Worm (Caenorhabditis elegans) whole organism, mixed stage, embryonic: ENCODE results near the gene srlf-11.
A peak's percentile ranks its signal among the peaks of the same experiment; 100 is the strongest.

Experiments
- M03D4.4 ChIP-seq: sonication (generic microtip); optimal IDR thresholded peaks from 2 replicates; lab custom pipeline; 2017; ENCODE audit warnings: mild to moderate bottlenecking, missing genetic modification characterization, missing compliant biosample characterization
- bed-3 ChIP-seq: fragments of 200-800 bp; sonication (Bioruptor generic); optimal IDR thresholded peaks from 3 replicates; lab custom pipeline; 2018; ENCODE audit warnings: mild to moderate bottlenecking, missing genetic modification characterization, moderate library complexity, missing compliant biosample characterization
- blmp-1 ChIP-seq: fragments of 150-350 bp; optimal IDR thresholded peaks from 2 replicates; lab custom pipeline; 2014; ENCODE audit warnings: missing biosample characterization, missing genetic modification characterization
- ceh-39 ChIP-seq: fragments of 150-350 bp; optimal IDR thresholded peaks from 2 replicates; lab custom pipeline; 2014; ENCODE audit warnings: missing biosample characterization, missing genetic modification characterization
- ceh-43 ChIP-seq: fragments of 200-800 bp; sonication (Bioruptor generic); optimal IDR thresholded peaks from 2 replicates; lab custom pipeline; 2018; ENCODE audit warnings: mild to moderate bottlenecking, missing genetic modification characterization, moderate library complexity, missing compliant biosample characterization
- ceh-83 ChIP-seq: fragments of 200-800 bp; sonication (Bioruptor generic); optimal IDR thresholded peaks from 2 replicates; lab custom pipeline; 2018; ENCODE audit warnings: mild to moderate bottlenecking, missing genetic modification characterization, missing compliant biosample characterization
- ces-1 ChIP-seq: fragments of 150-350 bp; optimal IDR thresholded peaks from 2 replicates; lab custom pipeline; 2014; ENCODE audit warnings: missing biosample characterization, missing genetic modification reagents, missing genetic modification characterization
- cnd-1 ChIP-seq: fragments of 200-800 bp; sonication (Bioruptor generic); optimal IDR thresholded peaks from 2 replicates; lab custom pipeline; 2018; ENCODE audit warnings: mild to moderate bottlenecking, missing genetic modification characterization, missing compliant biosample characterization
- drap-1 ChIP-seq: fragments of 200-800 bp; sonication (Bioruptor generic); optimal IDR thresholded peaks from 3 replicates; lab custom pipeline; 2018; ENCODE audit warnings: mild to moderate bottlenecking, missing genetic modification characterization, missing compliant biosample characterization
- elt-1 ChIP-seq: sonication (generic microtip); optimal IDR thresholded peaks from 2 replicates; lab custom pipeline; 2017; ENCODE audit warnings: missing genetic modification characterization, mild to moderate bottlenecking, missing compliant biosample characterization, antibody characterized with exemption, moderate library complexity, borderline replicate concordance; ENCODE audit not compliant: insufficient read depth
- elt-3 ChIP-seq: fragments of 150-350 bp; optimal IDR thresholded peaks from 2 replicates; lab custom pipeline; 2014; ENCODE audit warnings: missing biosample characterization, missing genetic modification characterization
- flh-1 ChIP-seq: fragments of 200-800 bp; sonication (Bioruptor generic); optimal IDR thresholded peaks from 2 replicates; lab custom pipeline; 2018; ENCODE audit warnings: mild to moderate bottlenecking, missing genetic modification characterization, moderate library complexity, missing compliant biosample characterization
- ham-2 ChIP-seq: fragments of 200-800 bp; sonication (Bioruptor generic); optimal IDR thresholded peaks from 2 replicates; lab custom pipeline; 2018; ENCODE audit warnings: mild to moderate bottlenecking, missing genetic modification characterization, missing compliant biosample characterization
- hlh-1 ChIP-seq: fragments of 150-350 bp; optimal IDR thresholded peaks from 2 replicates; lab custom pipeline; 2014; ENCODE audit warnings: missing biosample characterization, missing genetic modification reagents, missing genetic modification characterization
- lin-13 ChIP-seq: fragments of 150-350 bp; optimal IDR thresholded peaks from 2 replicates; lab custom pipeline; 2014; ENCODE audit warnings: missing biosample characterization, missing genetic modification characterization
- lin-32 ChIP-seq: fragments of 200-800 bp; sonication (Bioruptor generic); optimal IDR thresholded peaks from 2 replicates; lab custom pipeline; 2018; ENCODE audit warnings: mild to moderate bottlenecking, missing genetic modification characterization, missing compliant biosample characterization
- lsy-2 ChIP-seq: fragments of 150-350 bp; optimal IDR thresholded peaks from 2 replicates; lab custom pipeline; 2014; ENCODE audit warnings: missing biosample characterization, missing genetic modification characterization
- mab-5 ChIP-seq: fragments of 150-350 bp; optimal IDR thresholded peaks from 2 replicates; lab custom pipeline; 2014; ENCODE audit warnings: missing biosample characterization, missing genetic modification characterization
- mep-1 ChIP-seq: fragments of 150-350 bp; optimal IDR thresholded peaks from 2 replicates; lab custom pipeline; 2017; ENCODE audit warnings: missing biosample characterization, missing genetic modification reagents, missing genetic modification characterization, inconsistent platforms
- mls-2 ChIP-seq: sonication (generic microtip); optimal IDR thresholded peaks from 2 replicates; lab custom pipeline; 2016; ENCODE audit warnings: mild to moderate bottlenecking, missing genetic modification characterization, moderate library complexity, missing compliant biosample characterization
- nhr-12 ChIP-seq: fragments of 150-350 bp; optimal IDR thresholded peaks from 2 replicates; lab custom pipeline; 2014; ENCODE audit warnings: missing biosample characterization, missing genetic modification characterization
- nhr-2 ChIP-seq: fragments of 150-350 bp; optimal IDR thresholded peaks from 2 replicates; lab custom pipeline; 2014; ENCODE audit warnings: missing biosample characterization, missing genetic modification characterization
- nhr-237 ChIP-seq: fragments of 150-350 bp; optimal IDR thresholded peaks from 2 replicates; lab custom pipeline; 2014; ENCODE audit warnings: missing biosample characterization, missing genetic modification characterization
- nhr-28 ChIP-seq: fragments of 150-350 bp; optimal IDR thresholded peaks from 2 replicates; lab custom pipeline; 2014; ENCODE audit warnings: missing biosample characterization, missing genetic modification characterization
- nhr-76 ChIP-seq: sonication (generic microtip); optimal IDR thresholded peaks from 2 replicates; lab custom pipeline; 2017; ENCODE audit warnings: missing biosample characterization, missing genetic modification characterization
- pha-4 ChIP-seq: fragments of 150-350 bp; optimal IDR thresholded peaks from 2 replicates; lab custom pipeline; 2018; ENCODE audit warnings: missing biosample characterization, missing genetic modification reagents, missing genetic modification characterization
- sem-2 ChIP-seq: fragments of 200-800 bp; sonication (Bioruptor generic); optimal IDR thresholded peaks from 2 replicates; lab custom pipeline; 2018; ENCODE audit warnings: mild to moderate bottlenecking, missing genetic modification characterization, missing compliant biosample characterization
- snpc-4 ChIP-seq: fragments of 150-350 bp; optimal IDR thresholded peaks from 2 replicates; lab custom pipeline; 2014; ENCODE audit warnings: missing biosample characterization, missing genetic modification characterization
- sptf-1 ChIP-seq: sonication (generic microtip); optimal IDR thresholded peaks from 2 replicates; lab custom pipeline; 2017; ENCODE audit warnings: mild to moderate bottlenecking, missing genetic modification characterization, moderate library complexity, missing compliant biosample characterization
- tbx-8 ChIP-seq: fragments of 200-800 bp; sonication (Bioruptor generic); optimal IDR thresholded peaks from 2 replicates; lab custom pipeline; 2018; ENCODE audit warnings: mild to moderate bottlenecking, missing genetic modification characterization, moderate library complexity, missing compliant biosample characterization
- unc-120 ChIP-seq: sonication (generic microtip); optimal IDR thresholded peaks from 2 replicates; lab custom pipeline; 2017; ENCODE audit warnings: missing genetic modification characterization, missing compliant biosample characterization; ENCODE audit not compliant: poor library complexity, severe bottlenecking
- unc-39 ChIP-seq: fragments of 150-350 bp; optimal IDR thresholded peaks from 2 replicates; lab custom pipeline; 2014; ENCODE audit warnings: missing biosample characterization, missing genetic modification characterization
- unc-62 ChIP-seq: fragments of 150-350 bp; optimal IDR thresholded peaks from 2 replicates; lab custom pipeline; 2014; ENCODE audit warnings: missing biosample characterization, missing genetic modification reagents, missing genetic modification characterization
- ztf-11 ChIP-seq: fragments of 150-350 bp; optimal IDR thresholded peaks from 2 replicates; lab custom pipeline; 2014; ENCODE audit warnings: missing biosample characterization, missing genetic modification characterization

Gene srlf-11

DNA sequence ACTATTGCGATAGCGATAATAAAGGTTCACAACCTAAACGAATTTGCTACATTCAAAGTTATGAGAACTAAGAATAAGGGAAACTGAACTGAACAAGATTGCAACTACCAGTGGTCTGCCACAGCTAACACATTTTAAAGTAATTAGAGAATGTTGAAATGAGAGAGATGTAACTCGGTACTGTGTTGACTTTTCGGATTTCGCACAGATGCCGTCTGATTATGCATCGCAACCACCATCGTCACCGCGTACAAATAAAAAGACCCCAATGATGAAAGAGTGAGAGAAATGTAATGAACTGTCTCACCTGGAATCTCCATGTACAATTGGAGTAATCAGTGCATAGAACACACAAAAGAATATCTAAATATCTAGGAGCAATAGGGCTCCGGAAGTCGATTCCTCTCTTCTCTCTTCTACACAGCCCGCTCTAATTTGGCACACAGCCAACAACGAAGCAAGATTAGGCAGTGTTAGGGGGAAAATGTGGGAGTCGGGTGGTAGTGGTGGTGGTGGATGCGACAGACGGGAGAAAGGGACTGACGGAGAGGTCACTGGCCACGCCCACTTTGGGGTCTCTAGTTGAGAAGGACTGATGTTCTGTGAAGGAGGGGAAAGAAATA, 17.1 kb downstream of the srlf-11 start, which contains the start of gene F13E9.11:
TSS of gene F13E9.11 (minus strand) at position 507 of the 623 bp plus-strand sequence.
- no peak for TF ChIP-seq nhr-12
- peak; percentile 43 for TF ChIP-seq mep-1
- no peak for TF ChIP-seq mls-2
- no peak for TF ChIP-seq ceh-39
- TF ChIP-seq sem-2 (GFP tag; lab: Kevin White, UChicago) = no peak
- peak; percentile 71 for TF ChIP-seq cnd-1 (tag; lab: Kevin White, UChicago)
- TF ChIP-seq ces-1 (GFP tag; lab: Kevin White, UChicago) = peak; percentile 37
- no peak for TF ChIP-seq unc-120 (tag; lab: Kevin White, UChicago)
- peak; percentile 7 for TF ChIP-seq ztf-11 (tag; lab: Kevin White, UChicago)

ce11 chrIV:10867370-10868146, 18.3 kb downstream of the srlf-11 start:
- TF ChIP-seq elt-3 (no peak), tbx-8 (no peak), ham-2 (GFP tag; lab: Kevin White, UChicago) (peak; percentile 47), hlh-1 (tag; lab: Kevin White, UChicago) (peak; percentile 2), sptf-1 (tag; lab: Kevin White, UChicago) (no peak), unc-120 (tag; lab: Kevin White, UChicago) (no peak), nhr-2 (tag; lab: Kevin White, UChicago) (no peak), nhr-237 (tag; lab: Kevin White, UChicago) (no peak), unc-39 (no peak), nhr-12 (no peak), drap-1 (no peak), blmp-1 (tag; lab: Kevin White, UChicago) (no peak), nhr-76 (tag; lab: Kevin White, UChicago) (no peak), ces-1 (GFP tag; lab: Kevin White, UChicago) (peak; percentile 18), flh-1 (no peak), ceh-39 (no peak), mls-2 (peak; percentile 71), snpc-4 (tag; lab: Kevin White, UChicago) (no peak), lin-32 (GFP tag; lab: Kevin White, UChicago) (no peak), ceh-43 (GFP tag; lab: Kevin White, UChicago) (peak; percentile 72), cnd-1 (tag; lab: Kevin White, UChicago) (no peak), ceh-83 (GFP tag; lab: Kevin White, UChicago) (no peak), elt-1 (tag; lab: Kevin White, UChicago) (no peak), mep-1 (no peak), unc-62 (GFP tag; lab: Kevin White, UChicago) (no peak), lsy-2 (no peak), bed-3 (GFP tag; lab: Kevin White, UChicago) (no peak), nhr-28 (no peak), ztf-11 (tag; lab: Kevin White, UChicago) (no peak), pha-4 (tag; lab: Kevin White, UChicago) (peak; percentile 59), lin-13 (no peak), M03D4.4 (tag; lab: Kevin White, UChicago) (no peak), mab-5 (tag; lab: Kevin White, UChicago) (no peak)

- TF ChIP-seq pha-4 (tag; lab: Kevin White, UChicago) (no peak), lin-13 (no peak), lsy-2 (no peak), unc-120 (tag; lab: Kevin White, UChicago) (no peak), elt-1 (tag; lab: Kevin White, UChicago) (no peak)
- TF ChIP-seq, all 35 proteins: peak for 0
Measured at ce11 chrIV:10864031-10864430, 21.8 kb downstream of the srlf-11 start, which contains the start of gene nish-1. Gene nish-1, plus strand, starts transcription at chrIV:10864331.
